Fruit fly (Drosophila melanogaster) whole organism, larva: ENCODE data around the gene ClC-a.

ENCODE experiments used
- noc ChIP-seq: fragments of 200-800 bp; sonication (Bioruptor generic); optimal IDR thresholded peaks from 3 replicates; lab custom pipeline; 2019; ENCODE audit warnings: missing biosample characterization, mild to moderate bottlenecking, missing genetic modification characterization, moderate library complexity

The ClC-a gene

DNA sequence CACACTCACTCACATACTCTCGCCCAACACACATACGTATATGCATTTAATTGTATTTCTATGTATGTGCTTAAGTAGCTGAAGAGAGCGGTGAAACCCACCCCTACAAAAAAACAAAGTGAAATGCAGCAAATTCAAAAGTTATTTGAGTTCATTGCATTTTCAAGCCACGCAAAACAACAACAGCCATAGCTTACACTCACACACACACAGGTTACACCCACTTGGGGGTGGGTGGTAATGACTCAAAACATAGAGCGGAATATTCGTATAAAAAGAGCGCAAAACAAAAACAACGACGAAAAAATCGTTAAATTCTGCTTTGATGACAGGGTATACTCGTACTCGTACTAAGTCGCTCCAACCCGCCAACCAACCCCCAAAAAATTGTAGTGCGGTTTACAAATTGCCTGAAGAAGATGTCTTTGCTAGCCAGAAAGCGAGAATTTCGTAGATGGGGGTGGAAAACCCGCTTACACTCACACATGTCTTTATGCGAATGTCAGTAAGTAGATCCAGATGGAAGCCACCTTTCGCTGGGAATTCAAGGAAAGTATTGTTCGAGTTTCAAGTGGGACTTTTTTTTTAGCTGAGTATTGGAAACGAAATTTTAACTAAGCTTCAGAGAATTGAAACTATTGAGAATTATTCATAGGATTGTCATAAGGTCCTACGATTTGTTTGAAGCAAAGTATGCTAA, 36.8 kb downstream of the ClC-a start:
- no peak for TF ChIP-seq noc (tag; lab: Kevin White, UChicago)

DNA sequence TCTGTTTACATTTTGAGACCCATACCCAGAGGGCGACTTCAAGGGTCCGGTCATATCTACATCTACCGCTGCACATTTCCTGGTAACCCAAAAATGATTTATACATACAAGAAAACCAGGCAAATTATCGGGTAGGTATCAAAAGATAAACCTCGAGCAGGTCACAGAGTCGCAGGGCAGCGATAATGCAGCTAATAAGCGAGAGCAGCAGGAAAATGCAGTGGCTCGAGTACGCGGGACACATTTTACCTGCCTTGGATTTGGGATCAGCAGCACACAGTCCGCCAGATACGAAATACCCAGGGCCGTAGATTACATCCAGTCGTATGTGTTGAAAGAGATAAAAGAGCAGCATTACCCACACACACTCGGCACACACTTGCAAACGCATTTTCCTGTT, 37.8 kb downstream of the ClC-a start:
- TF ChIP-seq noc (tag; lab: Kevin White, UChicago) = no peak

DNA sequence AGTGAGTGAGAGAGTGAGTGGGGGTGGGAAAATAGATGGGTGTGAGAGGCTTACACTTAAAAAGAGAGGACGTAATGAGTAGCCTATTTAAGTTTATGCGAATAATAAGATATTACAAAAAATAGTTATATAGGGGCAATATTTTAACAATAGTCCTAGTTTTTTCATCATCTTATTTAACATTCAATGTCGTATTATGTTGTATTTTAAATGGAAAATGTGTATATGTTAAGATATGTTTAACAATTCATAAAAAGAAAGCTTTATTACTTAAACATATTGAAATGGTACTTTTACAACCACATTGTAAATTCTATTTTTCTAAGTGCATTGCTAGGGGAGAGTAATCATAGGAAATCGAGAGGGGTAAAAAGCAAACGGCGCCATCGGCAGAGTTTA, 39.0 kb downstream of the ClC-a start:
- TF ChIP-seq noc (tag; lab: Kevin White, UChicago) = peak; percentile 7

DNA sequence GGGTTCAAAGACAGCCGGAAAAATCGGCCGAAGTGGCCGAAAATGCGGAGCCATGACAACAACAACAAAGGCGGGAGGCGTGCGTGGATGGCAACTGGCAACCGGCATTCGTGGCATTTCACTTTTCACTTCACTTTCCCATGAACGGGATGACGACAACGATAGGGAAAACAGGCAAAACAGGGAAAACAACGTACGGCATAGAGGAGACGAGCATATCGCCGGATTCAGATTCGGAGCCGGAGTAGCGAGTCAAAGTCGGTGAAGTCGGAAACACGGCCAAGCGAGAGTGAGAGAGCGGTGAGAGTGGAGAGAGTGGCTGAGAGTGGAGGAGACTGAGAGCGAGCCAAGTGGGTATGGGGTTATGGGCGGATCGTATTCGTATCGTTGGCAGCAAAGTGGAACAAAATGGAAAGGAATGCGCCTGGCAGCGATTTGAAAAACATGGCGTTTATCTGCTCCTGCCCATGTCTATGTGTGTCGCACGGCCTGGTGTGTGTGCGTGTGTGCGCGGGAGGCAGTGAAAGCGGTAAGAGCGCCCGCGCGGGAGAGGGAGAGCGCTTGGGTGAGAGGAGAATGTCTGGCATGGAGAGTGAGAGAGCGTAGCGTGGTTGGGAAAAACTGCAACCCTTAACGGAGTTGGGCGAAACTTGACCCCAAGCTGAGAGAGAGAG, 39.5 kb downstream of the ClC-a start:
- TF ChIP-seq noc (tag; lab: Kevin White, UChicago) = no peak

DNA sequence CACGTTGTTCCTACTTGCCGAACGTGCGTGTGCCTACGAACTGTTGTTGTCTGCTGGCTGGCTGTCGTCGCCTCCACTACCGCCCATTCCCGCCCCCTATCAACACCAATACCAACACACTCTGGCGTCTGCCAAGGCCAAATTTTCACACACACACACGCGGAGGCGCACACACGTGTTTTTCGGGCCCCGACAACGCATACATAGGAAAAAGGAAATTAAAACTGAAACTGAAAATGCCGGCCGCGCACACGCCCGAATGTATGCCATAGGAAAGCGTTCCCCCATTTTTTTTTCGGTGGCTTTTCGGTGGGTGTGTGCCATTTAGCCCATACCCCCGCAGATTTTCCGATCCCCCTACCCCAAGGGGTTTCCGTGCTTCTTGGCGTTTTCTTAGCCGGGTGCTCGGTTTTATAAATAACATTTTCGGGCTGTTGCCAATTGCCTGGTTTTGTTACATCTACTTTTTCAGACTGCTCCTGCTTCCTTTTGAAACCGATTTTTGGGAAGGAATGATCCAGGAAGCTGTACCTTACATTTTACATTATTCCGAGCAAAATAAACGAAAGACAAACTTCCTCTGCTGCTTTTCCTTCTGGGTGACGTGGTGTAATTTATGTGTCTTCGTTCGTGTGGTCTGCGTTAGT, 40.7 kb downstream of the ClC-a start:
- no peak for TF ChIP-seq noc (tag; lab: Kevin White, UChicago)

DNA sequence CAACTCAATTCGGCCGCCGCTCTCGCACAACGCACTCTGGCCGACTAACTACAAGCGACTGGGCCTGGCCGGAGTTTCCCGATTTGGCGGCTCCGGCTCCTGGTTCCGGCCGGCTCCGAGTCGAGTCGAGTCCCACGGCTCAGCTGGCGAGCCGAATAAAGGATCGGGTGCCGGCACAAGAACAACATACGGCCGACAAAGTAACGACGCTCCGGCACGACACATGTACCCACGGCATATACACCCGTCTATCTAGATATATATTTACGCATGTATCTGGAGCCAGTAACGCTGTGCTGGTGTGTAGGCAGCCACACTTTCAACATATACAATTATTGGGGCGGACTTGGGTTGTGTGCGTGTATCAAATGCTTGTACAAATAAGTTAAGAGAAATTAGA, 41.5 kb downstream of the ClC-a start:
- TF ChIP-seq noc (tag; lab: Kevin White, UChicago) = no peak

DNA sequence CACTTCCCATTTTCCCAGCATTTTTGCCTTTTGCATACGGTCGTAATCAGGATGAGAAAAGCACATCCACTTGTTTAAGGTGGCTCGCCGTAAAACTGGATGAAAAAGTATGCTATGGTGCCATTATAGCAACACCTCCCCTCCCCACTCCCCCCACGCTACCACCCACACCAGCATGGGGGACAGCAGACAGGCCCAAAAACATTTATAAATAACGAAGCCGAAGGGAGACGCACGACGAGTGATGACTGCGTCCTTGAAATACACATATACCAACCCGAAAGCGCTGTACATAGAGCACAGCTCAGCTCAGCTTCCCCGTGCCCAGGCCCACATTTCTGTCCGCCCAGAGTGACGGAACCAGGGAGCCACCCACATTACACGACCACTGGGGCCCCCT, 42.3 kb downstream of the ClC-a start:
- no peak for TF ChIP-seq noc (tag; lab: Kevin White, UChicago)

DNA sequence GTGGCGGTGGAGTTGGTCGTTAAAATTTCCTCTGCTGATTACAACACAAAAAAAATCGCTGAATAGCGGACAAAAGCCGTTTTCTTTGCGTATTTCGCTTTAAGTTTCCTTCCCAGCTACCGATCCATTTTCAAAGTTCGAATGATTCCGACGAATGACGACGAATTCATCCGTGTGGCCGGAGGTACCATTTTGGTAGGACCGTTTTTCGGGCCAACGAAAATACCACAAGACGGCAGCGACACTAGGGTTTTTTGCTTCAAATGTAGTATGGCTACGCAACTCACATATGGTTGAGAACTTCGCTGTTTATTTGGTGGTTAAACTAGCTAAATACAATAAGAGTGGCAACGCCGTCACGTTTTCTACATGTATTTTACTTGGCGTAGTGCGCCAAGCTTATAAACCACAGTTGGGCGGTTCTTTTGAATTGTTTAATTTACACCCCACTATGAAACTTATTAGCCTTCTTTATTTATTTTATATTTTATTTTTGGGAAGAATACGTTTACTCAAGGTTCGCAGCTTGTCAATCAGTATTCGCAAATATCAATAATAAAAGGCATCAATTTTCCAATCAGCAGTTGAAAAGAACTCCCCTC, 48.6 kb downstream of the ClC-a start, which contains the start of gene Lk6:
Gene Lk6, minus strand, starts transcription at position 179 of the 602 bp plus-strand sequence.
- peak; percentile 73 for TF ChIP-seq noc (tag; lab: Kevin White, UChicago)

DNA sequence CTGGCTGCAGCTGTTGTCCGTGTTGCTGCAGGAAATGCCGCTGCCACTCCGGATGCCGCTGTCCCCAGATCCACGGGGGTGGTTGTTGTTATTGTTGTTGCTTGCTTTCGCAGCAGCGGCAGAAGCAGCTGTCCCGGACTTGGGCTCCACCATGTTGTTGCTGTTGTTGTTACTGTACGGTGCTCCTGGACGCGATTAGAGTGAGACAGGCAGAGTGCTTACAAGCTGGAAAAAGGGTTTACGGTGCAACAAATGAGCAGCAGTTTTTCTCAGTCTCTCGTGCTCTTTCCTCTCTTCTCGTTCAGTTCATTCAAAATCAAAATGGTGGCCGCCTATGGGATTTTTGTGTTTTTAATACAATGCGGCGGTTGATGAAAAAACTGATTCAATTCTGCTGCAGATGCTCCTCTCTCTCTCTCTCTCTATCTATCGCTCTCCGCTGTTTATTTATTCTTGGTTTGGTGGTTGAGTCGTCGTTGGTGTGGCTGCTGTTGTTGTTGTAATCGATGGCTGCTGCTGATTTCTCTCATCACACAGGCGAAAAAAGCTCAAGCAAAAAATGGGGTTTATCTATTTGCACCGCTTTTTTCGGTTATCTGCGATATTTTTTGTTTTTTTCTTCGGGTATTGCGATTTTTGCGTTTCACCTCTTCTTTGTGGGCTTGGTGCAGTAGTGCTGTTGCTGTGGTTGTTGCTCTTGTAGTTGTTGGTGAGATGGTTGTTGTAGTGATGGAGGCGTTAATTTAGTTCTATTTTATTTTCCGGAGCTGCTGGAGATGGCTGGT, 49.3 kb downstream of the ClC-a start:
- TF ChIP-seq noc (tag; lab: Kevin White, UChicago) = no peak

DNA sequence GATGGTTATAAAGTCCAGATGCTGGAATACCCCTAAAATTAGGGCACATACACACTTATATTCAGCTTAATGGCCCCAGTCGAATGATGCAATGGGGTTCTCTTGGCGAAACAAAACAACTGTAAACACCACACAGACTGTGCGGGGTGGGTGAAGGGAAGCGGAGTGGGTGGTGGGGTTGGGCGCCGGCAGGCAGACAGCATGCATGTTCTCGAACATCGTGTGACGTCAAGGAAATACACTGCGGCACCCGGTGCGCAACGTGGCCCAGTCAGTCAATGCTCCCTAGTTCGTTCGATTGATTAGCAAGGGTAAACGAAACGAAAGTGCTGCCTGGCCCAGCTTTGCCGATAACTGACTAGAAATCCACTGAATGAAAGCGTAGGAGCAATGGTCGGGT, 50.5 kb downstream of the ClC-a start:
- TF ChIP-seq noc (tag; lab: Kevin White, UChicago) = no peak

DNA sequence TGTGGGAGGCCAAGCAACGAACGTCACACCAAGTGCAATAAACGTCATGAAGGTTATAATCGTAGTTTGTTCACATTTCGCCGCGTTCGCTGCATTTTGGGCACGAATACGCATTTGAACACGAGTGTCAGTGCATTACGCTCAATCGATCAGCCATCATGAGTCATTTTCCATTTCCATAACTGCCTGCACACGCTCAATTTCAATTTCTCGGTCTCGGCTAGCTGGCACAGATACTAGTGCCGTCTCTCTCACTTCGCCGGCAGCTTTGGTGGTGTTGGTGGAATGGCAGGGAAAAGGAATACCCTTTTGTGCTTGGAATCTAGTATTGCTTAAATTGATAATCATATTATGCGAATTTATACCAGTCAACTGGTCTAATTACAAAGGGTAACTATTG, 51.3 kb downstream of the ClC-a start:
- no peak for TF ChIP-seq noc (tag; lab: Kevin White, UChicago)

DNA sequence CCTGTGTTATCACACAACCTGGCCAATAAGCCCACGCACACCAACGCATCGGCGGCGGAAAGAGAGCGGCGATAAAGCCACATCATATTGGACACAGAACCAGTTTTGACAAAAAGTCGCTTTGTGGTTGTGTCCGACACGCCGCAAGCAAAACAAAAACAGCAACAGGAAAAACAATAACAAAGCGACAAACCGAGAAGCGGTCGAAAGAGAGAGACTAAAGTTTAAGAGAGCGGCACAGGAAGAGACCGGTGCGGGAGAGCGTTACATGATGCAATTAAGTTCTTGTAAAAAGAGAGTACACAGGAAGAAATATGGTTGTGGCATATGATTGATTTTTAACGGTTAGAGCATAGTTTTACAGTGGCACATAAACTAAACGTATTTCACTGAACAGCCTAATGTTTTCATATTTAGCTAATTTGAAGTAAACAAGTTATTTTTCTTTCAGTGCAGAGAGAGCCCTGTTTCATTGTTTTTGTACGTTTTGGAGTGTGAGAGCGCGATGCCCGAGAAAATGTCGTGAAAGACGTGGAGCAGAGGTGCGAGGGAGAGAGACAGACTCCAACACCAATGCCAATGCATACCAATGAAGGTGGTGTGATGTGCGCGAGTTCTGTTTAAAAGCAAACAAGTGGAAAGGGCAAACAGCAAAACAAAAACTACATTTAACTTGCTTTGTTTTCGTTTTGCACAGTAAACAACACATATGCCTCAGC, 52.2 kb downstream of the ClC-a start:
- peak; percentile 99 for TF ChIP-seq noc (tag; lab: Kevin White, UChicago)

DNA sequence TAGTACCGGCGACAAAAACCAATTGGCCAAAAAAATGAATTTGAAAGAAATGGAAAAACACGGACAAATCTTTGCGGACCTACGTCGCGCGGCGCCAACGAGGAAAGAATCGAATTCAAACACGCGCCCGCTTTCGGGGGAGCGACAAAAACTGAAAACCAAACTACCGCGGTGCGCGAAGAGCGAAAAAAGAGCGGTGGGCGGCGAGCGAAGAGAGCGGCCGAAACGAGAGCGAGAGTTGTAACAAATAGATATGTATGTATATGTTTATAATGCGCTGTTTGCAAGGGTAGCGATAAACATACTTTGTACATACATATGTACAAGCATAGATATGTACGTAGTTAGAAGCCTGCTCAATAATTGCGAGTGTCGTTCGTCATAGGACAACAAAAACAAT, 53.0 kb downstream of the ClC-a start:
- TF ChIP-seq noc (tag; lab: Kevin White, UChicago) = no peak

DNA sequence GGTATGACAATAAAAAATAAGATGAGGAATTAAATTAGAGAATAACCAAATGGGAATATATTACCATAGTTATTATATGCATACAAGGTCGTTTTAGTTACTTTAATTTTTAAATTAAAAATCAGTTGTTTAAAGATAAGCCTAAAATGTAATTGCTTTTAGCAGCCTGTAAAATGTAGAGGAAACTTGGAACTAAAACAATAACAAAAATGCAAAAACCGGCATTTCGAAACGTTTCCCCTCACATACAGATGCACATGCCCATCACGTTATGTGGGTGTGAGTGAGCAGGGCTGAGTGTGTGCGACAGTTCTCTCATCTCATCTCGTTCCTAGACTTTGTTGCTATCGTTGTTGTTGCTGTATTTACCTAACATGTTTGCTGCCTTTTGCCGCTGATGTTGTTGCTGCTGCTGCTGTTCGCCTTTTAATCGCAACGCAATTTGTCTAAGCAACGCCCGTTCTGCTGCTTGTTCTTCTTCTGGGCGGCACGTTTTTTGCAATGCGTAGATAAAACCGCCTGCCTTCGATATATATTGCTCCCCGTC, 53.7 kb downstream of the ClC-a start:
- no peak for TF ChIP-seq noc (tag; lab: Kevin White, UChicago)
